Worm (Caenorhabditis elegans): Measurements from ENCODE around the gene F53F8.3.

ce11 chrV:20681824-20682223 lies 7.5 kb downstream of the F53F8.3 start:
- TF ChIP-seq flt-1 (GFP tag; IDR thresholded peaks at IDR 0.05) (no peak), med-1 (GFP tag; optimal IDR thresholded peaks at IDR 0.05; ENCODE audit: insufficient read depth) (no peak), klf-2 (GFP tag; conservative IDR thresholded peaks at IDR 0.05) (no peak), tab-1 (GFP tag; IDR thresholded peaks at IDR 0.05) (no peak)
